Worm (Caenorhabditis elegans) whole organism, young adult: ENCODE measurements around the gene ule-3.
A peak's percentile ranks its signal among the peaks of the same experiment; 100 is the strongest.

Source experiments
- B0336.3 ChIP-seq: fragments of 200-800 bp; sonication (Bioruptor generic); IDR thresholded peaks from 2 replicates; pipeline ENCODE4 v1.3.6; 2022; ENCODE audit warnings: missing genetic modification characterization, missing compliant biosample characterization
- C06A6.2 ChIP-seq: fragments of 200-800 bp; sonication (Bioruptor generic); conservative IDR thresholded peaks from 2 replicates; pipeline ENCODE4 v1.3.6; 2022; ENCODE audit warnings: missing genetic modification characterization, missing compliant biosample characterization
- C17E4.6 ChIP-seq: fragments of 200-800 bp; sonication (Bioruptor generic); IDR thresholded peaks from 2 replicates; pipeline ENCODE4 v1.3.6; 2022; ENCODE audit warnings: missing genetic modification reagents, missing genetic modification characterization, missing compliant biosample characterization
- D2030.7 ChIP-seq: fragments of 200-800 bp; sonication (Bioruptor generic); IDR thresholded peaks from 2 replicates; pipeline ENCODE4 v1.3.6; 2022; ENCODE audit warnings: missing genetic modification reagents, missing genetic modification characterization, missing compliant biosample characterization
- F22D6.2 ChIP-seq: sonication (generic microtip); optimal IDR thresholded peaks from 2 replicates; lab custom pipeline; 2016; ENCODE audit warnings: mild to moderate bottlenecking, missing genetic modification characterization, missing compliant biosample characterization
- F39B2.1 ChIP-seq: fragments of 200-800 bp; sonication (Bioruptor generic); IDR thresholded peaks from 2 replicates; pipeline ENCODE4 v1.3.6; 2022; ENCODE audit warnings: missing genetic modification reagents, missing genetic modification characterization, missing compliant biosample characterization
- F49E8.2 ChIP-seq: sonication (generic microtip); optimal IDR thresholded peaks from 3 replicates; lab custom pipeline; 2017; ENCODE audit warnings: missing genetic modification characterization, mild to moderate bottlenecking, missing compliant biosample characterization, antibody characterized with exemption, moderate library complexity; ENCODE audit not compliant: insufficient read depth
- F55B11.4 ChIP-seq: sonication (generic microtip); optimal IDR thresholded peaks from 2 replicates; lab custom pipeline; 2016; ENCODE audit warnings: missing compliant biosample characterization, missing genetic modification characterization, borderline replicate concordance; ENCODE audit not compliant: insufficient read depth
- Y53G8AR.9 ChIP-seq: fragments of 200-800 bp; sonication (Bioruptor generic); conservative IDR thresholded peaks from 2 replicates; pipeline ENCODE4 v1.3.6; 2022; ENCODE audit warnings: missing genetic modification reagents, missing genetic modification characterization, missing compliant biosample characterization
- Y56A3A.18 ChIP-seq: fragments of 200-800 bp; sonication (Bioruptor generic); IDR thresholded peaks from 2 replicates; pipeline ENCODE4 v1.3.6; 2022; ENCODE audit warnings: missing genetic modification reagents, missing genetic modification characterization, missing compliant biosample characterization
- Y79H2A.3 ChIP-seq: fragments of 200-800 bp; sonication (Bioruptor generic); conservative IDR thresholded peaks from 2 replicates; pipeline ENCODE4 v1.3.6; 2022; ENCODE audit warnings: missing genetic modification reagents, missing genetic modification characterization, missing compliant biosample characterization
- bed-1 ChIP-seq: fragments of 200-800 bp; sonication (Bioruptor generic); IDR thresholded peaks from 2 replicates; pipeline ENCODE4 v1.3.6; 2022; ENCODE audit warnings: missing genetic modification reagents, missing genetic modification characterization, missing compliant biosample characterization
- bed-2 ChIP-seq: fragments of 200-800 bp; sonication (Bioruptor generic); IDR thresholded peaks from 2 replicates; pipeline ENCODE4 v1.3.6; 2022; ENCODE audit warnings: missing genetic modification reagents, missing genetic modification characterization, missing compliant biosample characterization
- cebp-2 ChIP-seq: fragments of 200-800 bp; sonication (Bioruptor generic); IDR thresholded peaks from 2 replicates; pipeline ENCODE4 v1.3.6; 2022; ENCODE audit warnings: missing genetic modification characterization, missing compliant biosample characterization
- ceh-100 ChIP-seq: fragments of 200-800 bp; sonication (Bioruptor generic); IDR thresholded peaks from 2 replicates; pipeline ENCODE4 v1.3.6; 2022; ENCODE audit warnings: missing genetic modification reagents, missing genetic modification characterization, missing compliant biosample characterization
- ceh-27 ChIP-seq: fragments of 200-800 bp; sonication (Bioruptor generic); optimal IDR thresholded peaks from 2 replicates; lab custom pipeline; 2018; ENCODE audit warnings: mild to moderate bottlenecking, missing genetic modification characterization, moderate library complexity, missing compliant biosample characterization
- ceh-58 ChIP-seq: fragments of 200-800 bp; sonication (Bioruptor generic); IDR thresholded peaks from 2 replicates; pipeline ENCODE4 v1.3.6; 2022; ENCODE audit warnings: missing genetic modification characterization, missing compliant biosample characterization
- egrh-3 ChIP-seq: fragments of 200-800 bp; sonication (Bioruptor generic); IDR thresholded peaks from 2 replicates; pipeline ENCODE4 v1.3.6; 2022; ENCODE audit warnings: missing genetic modification reagents, missing genetic modification characterization, missing compliant biosample characterization
- ekl-4 ChIP-seq: fragments of 200-800 bp; sonication (Bioruptor generic); IDR thresholded peaks from 2 replicates; pipeline ENCODE4 v1.3.6; 2022; ENCODE audit warnings: missing genetic modification reagents, missing genetic modification characterization, missing compliant biosample characterization
- gei-17 ChIP-seq: fragments of 200-800 bp; sonication (Bioruptor generic); optimal IDR thresholded peaks from 2 replicates; lab custom pipeline; 2018; ENCODE audit warnings: mild to moderate bottlenecking, missing genetic modification characterization, missing compliant biosample characterization
- hmg-1.2 ChIP-seq: fragments of 200-800 bp; sonication (Bioruptor generic); IDR thresholded peaks from 2 replicates; pipeline ENCODE4 v1.3.6; 2022; ENCODE audit warnings: missing genetic modification reagents, missing genetic modification characterization, missing compliant biosample characterization
- hrde-1 ChIP-seq: sonication (generic microtip); optimal IDR thresholded peaks from 2 replicates; lab custom pipeline; 2016; ENCODE audit warnings: missing genetic modification characterization, mild to moderate bottlenecking, missing compliant biosample characterization, moderate library complexity, missing genotype, missing genetic modification reagents, borderline replicate concordance
- hsf-1 ChIP-seq: fragments of 200-800 bp; sonication (Bioruptor generic); IDR thresholded peaks from 2 replicates; pipeline ENCODE4 v1.3.6; 2022; ENCODE audit warnings: missing genetic modification reagents, missing genetic modification characterization, missing compliant biosample characterization
- lag-1 ChIP-seq: fragments of 200-800 bp; sonication (Bioruptor generic); IDR thresholded peaks from 2 replicates; pipeline ENCODE4 v1.3.6; 2022; ENCODE audit warnings: missing genetic modification reagents, missing genetic modification characterization, missing compliant biosample characterization
- lin-26 ChIP-seq: fragments of 200-800 bp; sonication (Bioruptor generic); IDR thresholded peaks from 2 replicates; pipeline ENCODE4 v1.3.6; 2022; ENCODE audit warnings: missing genetic modification reagents, missing genetic modification characterization, missing compliant biosample characterization
- lin-35 ChIP-seq, 3 experiments: fragments of 150-350 bp in 2 of 3; sonication (generic microtip) in 1 of 3; optimal IDR thresholded peaks; 2 replicates each; lab custom pipeline; 2014 to 2018; ENCODE audit warnings: missing biosample characterization in 3 of 3, missing genetic modification characterization in 3 of 3, missing genetic modification reagents in 3 of 3
- lin-40 ChIP-seq: sonication (generic microtip); optimal IDR thresholded peaks from 2 replicates; lab custom pipeline; 2016; ENCODE audit warnings: missing genetic modification characterization, mild to moderate bottlenecking, missing compliant biosample characterization, missing genotype, missing genetic modification reagents
- lin-54 ChIP-seq: fragments of 200-800 bp; sonication (Bioruptor generic); optimal IDR thresholded peaks from 2 replicates; lab custom pipeline; 2018; ENCODE audit warnings: mild to moderate bottlenecking, missing genetic modification characterization, missing compliant biosample characterization
- madf-3 ChIP-seq: fragments of 200-800 bp; sonication (Bioruptor generic); IDR thresholded peaks from 2 replicates; pipeline ENCODE4 v1.3.6; 2022; ENCODE audit warnings: missing genetic modification reagents, missing genetic modification characterization, missing compliant biosample characterization
- madf-6 ChIP-seq: fragments of 200-800 bp; sonication (Bioruptor generic); IDR thresholded peaks from 2 replicates; pipeline ENCODE4 v1.3.6; 2022; ENCODE audit warnings: missing genetic modification reagents, missing genetic modification characterization, missing compliant biosample characterization
- mcd-1 ChIP-seq: fragments of 200-800 bp; sonication (Bioruptor generic); IDR thresholded peaks from 2 replicates; pipeline ENCODE4 v1.3.6; 2022; ENCODE audit warnings: missing genetic modification reagents, missing genetic modification characterization, missing compliant biosample characterization
- nfyb-1 ChIP-seq: fragments of 200-800 bp; sonication (Bioruptor generic); IDR thresholded peaks from 2 replicates; pipeline ENCODE4 v1.3.6; 2022; ENCODE audit warnings: missing genetic modification reagents, missing genetic modification characterization, missing compliant biosample characterization
- nhr-90 ChIP-seq: sonication (generic microtip); optimal IDR thresholded peaks from 2 replicates; lab custom pipeline; 2016; ENCODE audit warnings: missing genotype, mild to moderate bottlenecking, missing genetic modification characterization, missing compliant biosample characterization
- pbrm-1 ChIP-seq: fragments of 200-800 bp; sonication (Bioruptor generic); IDR thresholded peaks from 2 replicates; pipeline ENCODE4 v1.3.6; 2022; ENCODE audit warnings: missing genetic modification reagents, missing genetic modification characterization, missing compliant biosample characterization
- rcor-1 ChIP-seq: fragments of 200-800 bp; sonication (Bioruptor generic); IDR thresholded peaks from 2 replicates; pipeline ENCODE4 v1.3.6; 2022; ENCODE audit warnings: missing genetic modification reagents, missing genetic modification characterization, missing compliant biosample characterization
- rpc-1 ChIP-seq, 2 experiments: fragments of 150-350 bp in 1 of 2; sonication (generic microtip) in 1 of 2; optimal IDR thresholded peaks; 2 replicates each; lab custom pipeline; 2014 to 2018; ENCODE audit warnings: missing biosample characterization in 1 of 2, missing genetic modification characterization in 1 of 2, missing genetic modification reagents in 1 of 2, missing genotype in 1 of 2
- sea-2 ChIP-seq: fragments of 200-800 bp; sonication (Bioruptor generic); IDR thresholded peaks from 2 replicates; pipeline ENCODE4 v1.3.6; 2022; ENCODE audit warnings: missing genetic modification characterization, missing compliant biosample characterization
- snpc-1.3 ChIP-seq: sonication (generic microtip); optimal IDR thresholded peaks from 2 replicates; lab custom pipeline; 2017; ENCODE audit warnings: missing genetic modification characterization, mild to moderate bottlenecking, missing compliant biosample characterization, antibody characterized with exemption, moderate library complexity, missing genotype, missing genetic modification reagents; ENCODE audit not compliant: insufficient read depth
- snpc-3.4 ChIP-seq: sonication (generic microtip); optimal IDR thresholded peaks from 2 replicates; lab custom pipeline; 2017; ENCODE audit warnings: missing genetic modification characterization, mild to moderate bottlenecking, missing compliant biosample characterization, antibody characterized with exemption, moderate library complexity, missing genotype, missing genetic modification reagents
- snpc-4 ChIP-seq, 5 experiments: fragments of 150-350 bp in 1 of 5; sonication (generic microtip) in 4 of 5; optimal IDR thresholded peaks; 2 replicates each; lab custom pipeline; 2014 to 2018; ENCODE audit warnings: missing genetic modification characterization in 5 of 5, missing biosample characterization in 3 of 5, antibody characterized with exemption in 2 of 5, mild to moderate bottlenecking in 2 of 5, missing compliant biosample characterization in 2 of 5, missing genotype in 2 of 5, moderate library complexity in 2 of 5, missing genetic modification reagents in 1 of 5
- somi-1 ChIP-seq: fragments of 200-800 bp; sonication (Bioruptor generic); optimal IDR thresholded peaks from 2 replicates; lab custom pipeline; 2018; ENCODE audit warnings: mild to moderate bottlenecking, missing genetic modification characterization, missing compliant biosample characterization
- unc-130 ChIP-seq: sonication (generic microtip); optimal IDR thresholded peaks from 2 replicates; lab custom pipeline; 2016; ENCODE audit warnings: missing genetic modification reagents, missing genetic modification characterization, missing compliant biosample characterization
- ztf-18 ChIP-seq: sonication (generic microtip); optimal IDR thresholded peaks from 2 replicates; lab custom pipeline; 2016; ENCODE audit warnings: missing genotype, mild to moderate bottlenecking, missing genetic modification characterization, missing compliant biosample characterization
- ztf-3 ChIP-seq: fragments of 200-800 bp; sonication (Bioruptor generic); optimal IDR thresholded peaks from 2 replicates; lab custom pipeline; 2018; ENCODE audit warnings: mild to moderate bottlenecking, missing genetic modification characterization, missing compliant biosample characterization

ule-3 gene

DNA sequence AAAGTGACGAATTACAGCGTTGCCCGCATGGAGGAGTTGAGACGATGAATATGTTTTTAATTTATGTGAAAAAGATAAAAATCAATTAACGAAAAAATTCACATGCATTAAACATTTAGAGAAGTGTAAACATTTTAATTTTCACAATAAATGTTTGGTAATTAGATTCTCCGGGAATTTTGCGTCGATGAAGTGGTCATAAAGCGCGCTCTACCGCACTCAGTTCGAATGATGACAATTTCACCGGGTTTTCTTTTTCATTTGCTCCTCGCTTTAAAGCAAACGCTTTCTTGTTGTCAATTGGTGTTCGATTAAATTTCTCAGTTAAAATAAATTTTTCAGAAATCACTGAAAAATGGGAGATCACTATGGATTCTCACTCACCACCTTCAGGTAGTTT, 23.6 kb upstream of the ule-3 start, which contains the start of the genes D1054.1 and pas-2:
TSS of gene D1054.1 (minus strand) at position 192 of the 400 bp plus-strand sequence.
TSS of gene pas-2 (plus strand) at position 343 of the 400 bp plus-strand sequence.
- no peak for TF ChIP-seq snpc-4 (GFP tag; optimal IDR thresholded peaks at IDR 0.05; lab: Kevin White, UChicago)
- TF ChIP-seq snpc-4 (tag; optimal IDR thresholded peaks at IDR 0.05; lab: Kevin White, UChicago): peak in 1 of 4 experiments; percentile 33
- TF ChIP-seq mcd-1 (GFP tag; lab: Robert Waterston, UW): peak; percentile 40; the same call in 1 of the 2 replicates
- no peak for TF ChIP-seq D2030.7 (GFP tag; lab: Robert Waterston, UW)
- no peak for TF ChIP-seq egrh-3 (GFP tag; lab: Robert Waterston, UW)
- no peak for TF ChIP-seq bed-2 (GFP tag; lab: Robert Waterston, UW)
- no peak for TF ChIP-seq cebp-2 (GFP tag; lab: Robert Waterston, UW)
- no peak for TF ChIP-seq F49E8.2 (tag; lab: Kevin White, UChicago)
- no peak for TF ChIP-seq F55B11.4 (tag; lab: Kevin White, UChicago)
- TF ChIP-seq hmg-1.2: no peak
- TF ChIP-seq gei-17 (GFP tag; lab: Kevin White, UChicago): no peak
- no peak for TF ChIP-seq lin-40 (tag; lab: Kevin White, UChicago)
- no peak for TF ChIP-seq rpc-1 (optimal IDR thresholded peaks at IDR 0.05; lab: Kevin White, UChicago)
- no peak for TF ChIP-seq rpc-1 (tag; optimal IDR thresholded peaks at IDR 0.05; lab: Kevin White, UChicago)
- TF ChIP-seq pbrm-1: no peak

- TF ChIP-seq lag-1 (GFP tag; lab: Robert Waterston, UW): no peak
- TF ChIP-seq ceh-58: no peak
- TF ChIP-seq lin-40 (tag; lab: Kevin White, UChicago): no peak
- peak; percentile 49; the same call in 1 of the 2 replicates for TF ChIP-seq madf-6 (GFP tag; lab: Robert Waterston, UW)
- peak; percentile 49 for TF ChIP-seq snpc-1.3 (tag; lab: Kevin White, UChicago)
- no peak for TF ChIP-seq mcd-1 (GFP tag; lab: Robert Waterston, UW)
- 0 out of 2 replicates have a peak, but pooled peaks have one; percentile 41 for TF ChIP-seq nfyb-1 (GFP tag; lab: Robert Waterston, UW)
- TF ChIP-seq somi-1: no peak
- peak; percentile 74; the same call in 1 of the 2 replicates for TF ChIP-seq madf-3
- no peak for TF ChIP-seq C17E4.6
- peak; percentile 15 for TF ChIP-seq snpc-3.4 (tag; lab: Kevin White, UChicago)
- TF ChIP-seq F22D6.2: no peak
- TF ChIP-seq Y56A3A.18 (GFP tag; lab: Robert Waterston, UW): no peak
- peak; percentile 20 for TF ChIP-seq hrde-1 (tag; lab: Kevin White, UChicago)
- peak; percentile 5 for TF ChIP-seq lin-54 (GFP tag; lab: Kevin White, UChicago)
- 0 out of 2 replicates have a peak, but pooled peaks have one; percentile 43 for TF ChIP-seq Y79H2A.3 (GFP tag; lab: Robert Waterston, UW)
- no peak for TF ChIP-seq sea-2 (GFP tag; lab: Robert Waterston, UW)
- no peak for TF ChIP-seq ceh-100 (GFP tag; lab: Robert Waterston, UW)
- TF ChIP-seq ceh-27 (GFP tag; lab: Kevin White, UChicago): no peak
- peak; percentile 51; the same call in 1 of the 2 replicates for TF ChIP-seq hsf-1 (GFP tag; lab: Robert Waterston, UW)
- TF ChIP-seq B0336.3 (GFP tag; lab: Robert Waterston, UW): 0 out of 2 replicates have a peak, but pooled peaks have one; percentile 15
- TF ChIP-seq rpc-1 (optimal IDR thresholded peaks at IDR 0.05; lab: Kevin White, UChicago): no peak
- no peak for TF ChIP-seq rpc-1 (tag; optimal IDR thresholded peaks at IDR 0.05; lab: Kevin White, UChicago)
- TF ChIP-seq F39B2.1: 0 out of 2 replicates have a peak, but pooled peaks have one; percentile 50
- TF ChIP-seq ztf-18 (tag; lab: Kevin White, UChicago): no peak
- TF ChIP-seq unc-130 (GFP tag; lab: Kevin White, UChicago): no peak
- TF ChIP-seq ztf-3 (GFP tag; lab: Kevin White, UChicago): no peak
- 0 out of 2 replicates have a peak, but pooled peaks have one; percentile 63 for TF ChIP-seq Y53G8AR.9 (GFP tag; lab: Robert Waterston, UW)
- no peak for TF ChIP-seq bed-1 (GFP tag; lab: Robert Waterston, UW)
- TF ChIP-seq lin-26 (GFP tag; lab: Robert Waterston, UW): no peak
- TF ChIP-seq nhr-90: no peak
- no peak for TF ChIP-seq rcor-1
- TF ChIP-seq lin-35 (GFP tag; optimal IDR thresholded peaks at IDR 0.05; lab: Kevin White, UChicago): no peak
- no peak for TF ChIP-seq pbrm-1
- no peak for TF ChIP-seq C06A6.2 (GFP tag; lab: Robert Waterston, UW)
- peak; percentile 50; the same call in 1 of the 2 replicates for TF ChIP-seq ekl-4 (GFP tag; lab: Robert Waterston, UW)
Observed at ce11 chrV:10771390-10771789, 22.2 kb upstream of the ule-3 start, which contains the start of gene D1054.3. Gene D1054.3 (plus strand): TSS chrV:10771451.
